Worm (Caenorhabditis elegans) whole organism, young adult: ENCODE data around the gene R07E4.3.

Experiments used
- B0261.1 ChIP-seq: sonication (generic microtip); optimal IDR thresholded peaks from 2 replicates; lab custom pipeline; 2016; ENCODE audit warnings: mild to moderate bottlenecking, missing genetic modification characterization, moderate library complexity, missing compliant biosample characterization
- ama-1 ChIP-seq, 3 experiments: fragments of 150-350 bp in 1 of 3; sonication (generic microtip) in 2 of 3; optimal IDR thresholded peaks; 2 replicates each; lab custom pipeline; 2014 to 2018; ENCODE audit warnings: missing biosample characterization in 2 of 3, missing genetic modification characterization in 2 of 3, missing genetic modification reagents in 2 of 3
- ceh-100 ChIP-seq: fragments of 200-800 bp; sonication (Bioruptor generic); IDR thresholded peaks from 2 replicates; pipeline ENCODE4 v1.3.6; 2022; ENCODE audit warnings: missing genetic modification reagents, missing genetic modification characterization, missing compliant biosample characterization
- egl-18 ChIP-seq: fragments of 200-800 bp; sonication (Bioruptor generic); IDR thresholded peaks from 2 replicates; pipeline ENCODE4 v1.3.6; 2022; ENCODE audit warnings: missing genetic modification reagents, missing genetic modification characterization, missing compliant biosample characterization
- ets-4 ChIP-seq: fragments of 200-800 bp; sonication (Bioruptor generic); optimal IDR thresholded peaks from 2 replicates; lab custom pipeline; 2018; ENCODE audit warnings: mild to moderate bottlenecking, missing genetic modification characterization, missing compliant biosample characterization
- gei-17 ChIP-seq: fragments of 200-800 bp; sonication (Bioruptor generic); optimal IDR thresholded peaks from 2 replicates; lab custom pipeline; 2018; ENCODE audit warnings: mild to moderate bottlenecking, missing genetic modification characterization, missing compliant biosample characterization
- mxl-1 ChIP-seq: sonication (generic microtip); optimal IDR thresholded peaks from 2 replicates; lab custom pipeline; 2016; ENCODE audit warnings: missing genetic modification characterization, missing compliant biosample characterization
- nhr-90 ChIP-seq: sonication (generic microtip); optimal IDR thresholded peaks from 2 replicates; lab custom pipeline; 2016; ENCODE audit warnings: missing genotype, mild to moderate bottlenecking, missing genetic modification characterization, missing compliant biosample characterization
- snpc-4 ChIP-seq, 5 experiments: fragments of 150-350 bp in 1 of 5; sonication (generic microtip) in 4 of 5; optimal IDR thresholded peaks; 2 replicates each; lab custom pipeline; 2014 to 2018; ENCODE audit warnings: missing genetic modification characterization in 5 of 5, missing biosample characterization in 3 of 5, antibody characterized with exemption in 2 of 5, mild to moderate bottlenecking in 2 of 5, missing compliant biosample characterization in 2 of 5, missing genotype in 2 of 5, moderate library complexity in 2 of 5, missing genetic modification reagents in 1 of 5
- tlf-1 ChIP-seq: fragments of 200-800 bp; sonication (Bioruptor generic); optimal IDR thresholded peaks from 2 replicates; lab custom pipeline; 2018; ENCODE audit warnings: mild to moderate bottlenecking, missing genetic modification characterization, missing compliant biosample characterization
- ztf-26 ChIP-seq: sonication (generic microtip); optimal IDR thresholded peaks from 2 replicates; lab custom pipeline; 2017; ENCODE audit warnings: missing genetic modification characterization, missing compliant biosample characterization

- TF ChIP-seq mxl-1 (tag; lab: Kevin White, UChicago) (no peak), nhr-90 (no peak), ama-1 (optimal IDR thresholded peaks at IDR 0.05; lab: Kevin White, UChicago) (no peak), ama-1 (GFP tag; optimal IDR thresholded peaks at IDR 0.05; lab: Kevin White, UChicago) (no peak), ceh-100 (GFP tag; lab: Robert Waterston, UW) (no peak), ets-4 (no peak), tlf-1 (GFP tag; lab: Kevin White, UChicago) (no peak), ztf-26 (tag; lab: Kevin White, UChicago) (no peak), B0261.1 (tag; lab: Kevin White, UChicago) (no peak), snpc-4 (GFP tag; optimal IDR thresholded peaks at IDR 0.05; lab: Kevin White, UChicago) (no peak), snpc-4 (tag; optimal IDR thresholded peaks at IDR 0.05; lab: Kevin White, UChicago) (no peak), gei-17 (GFP tag; lab: Kevin White, UChicago) (no peak), egl-18 (no peak)
Observed at ce11 chrX:5919097-5919496, 34.2 kb upstream of the R07E4.3 start, which contains the start of gene capa-1.
